Worm (Caenorhabditis elegans) whole organism, L2 larva: Measurements from ENCODE around the gene col-172.

ENCODE experiments used
- R02D3.7 ChIP-seq: fragments of 150-350 bp; optimal IDR thresholded peaks from 2 replicates; lab custom pipeline; 2014; ENCODE audit warnings: missing biosample characterization, missing genetic modification characterization
- Y55F3AM.14 ChIP-seq: fragments of 200-800 bp; sonication (Bioruptor generic); optimal IDR thresholded peaks from 2 replicates; lab custom pipeline; 2018; ENCODE audit warnings: mild to moderate bottlenecking, missing genetic modification characterization, missing compliant biosample characterization
- ama-1 ChIP-seq: fragments of 150-350 bp; optimal IDR thresholded peaks from 2 replicates; lab custom pipeline; 2018; ENCODE audit warnings: inconsistent platforms
- elt-3 ChIP-seq: sonication (generic microtip); optimal IDR thresholded peaks from 2 replicates; lab custom pipeline; 2017; ENCODE audit warnings: missing biosample characterization, missing genetic modification characterization
- lsy-2 ChIP-seq, 2 experiments: fragments of 150-350 bp in 1 of 2; sonication (generic microtip) in 1 of 2; optimal IDR thresholded peaks; 2 replicates each; lab custom pipeline; 2014 to 2017; ENCODE audit warnings: missing biosample characterization in 2 of 2, missing genetic modification characterization in 2 of 2
- mab-5 ChIP-seq: fragments of 150-350 bp; optimal IDR thresholded peaks from 2 replicates; lab custom pipeline; 2014; ENCODE audit warnings: missing biosample characterization, missing genetic modification characterization
- nhr-10 ChIP-seq: sonication (generic microtip); optimal IDR thresholded peaks from 2 replicates; lab custom pipeline; 2017; ENCODE audit warnings: missing biosample characterization, missing genetic modification characterization
- nhr-12 ChIP-seq: fragments of 150-350 bp; optimal IDR thresholded peaks from 2 replicates; lab custom pipeline; 2014; ENCODE audit warnings: missing biosample characterization, missing genetic modification characterization
- nhr-23 ChIP-seq: fragments of 150-350 bp; optimal IDR thresholded peaks from 2 replicates; lab custom pipeline; 2014; ENCODE audit warnings: missing biosample characterization, missing genetic modification reagents, missing genetic modification characterization
- skn-1 ChIP-seq: sonication (generic microtip); optimal IDR thresholded peaks from 2 replicates; lab custom pipeline; 2017; ENCODE audit warnings: missing biosample characterization, missing genetic modification characterization
- snpc-4 ChIP-seq: fragments of 150-350 bp; optimal IDR thresholded peaks from 2 replicates; lab custom pipeline; 2014; ENCODE audit warnings: missing biosample characterization, missing genetic modification characterization
- unc-55 ChIP-seq: fragments of 150-350 bp; sonication (generic microtip); optimal IDR thresholded peaks from 3 replicates; lab custom pipeline; 2014; ENCODE audit warnings: missing biosample characterization, missing genetic modification reagents, missing genetic modification characterization
- unc-62 ChIP-seq: fragments of 150-350 bp; optimal IDR thresholded peaks from 2 replicates; lab custom pipeline; 2014; ENCODE audit warnings: missing biosample characterization, missing genetic modification reagents, missing genetic modification characterization
- zag-1 ChIP-seq: fragments of 150-350 bp; optimal IDR thresholded peaks from 2 replicates; lab custom pipeline; 2014; ENCODE audit warnings: missing biosample characterization, missing genetic modification characterization

- TF ChIP-seq nhr-23 (tag; lab: Kevin White, UChicago) (no peak), nhr-12 (tag; lab: Kevin White, UChicago) (no peak), snpc-4 (tag; lab: Kevin White, UChicago) (no peak), skn-1 (tag; lab: Kevin White, UChicago) (no peak), ama-1 (lab: Kevin White, UChicago) (no peak), unc-62 (GFP tag; lab: Kevin White, UChicago) (no peak), unc-55 (GFP tag; lab: Kevin White, UChicago) (no peak), R02D3.7 (tag; lab: Kevin White, UChicago) (no peak), elt-3 (no peak), zag-1 (tag; lab: Kevin White, UChicago) (no peak), nhr-10 (tag; lab: Kevin White, UChicago) (no peak), mab-5 (no peak), lsy-2 (tag; optimal IDR thresholded peaks at IDR 0.05; lab: Kevin White, UChicago) (no peak), Y55F3AM.14 (GFP tag; lab: Kevin White, UChicago) (no peak)
Observed at ce11 chrX:6671717-6672116, 902 bp upstream of the col-172 start.
